Worm (Caenorhabditis elegans) whole organism, young adult: ENCODE measurements around the gene exos-7.

Experiments
- K11D2.4 ChIP-seq: fragments of 200-800 bp; sonication (Bioruptor generic); IDR thresholded peaks from 2 replicates; pipeline ENCODE4 v1.3.6; 2022; ENCODE audit warnings: missing genetic modification reagents, missing genetic modification characterization, missing compliant biosample characterization
- K12H6.12 ChIP-seq: fragments of 200-800 bp; sonication (Bioruptor generic); optimal IDR thresholded peaks from 2 replicates; lab custom pipeline; 2018; ENCODE audit warnings: mild to moderate bottlenecking, missing genetic modification characterization, missing compliant biosample characterization
- dpl-1 ChIP-seq: fragments of 150-350 bp; optimal IDR thresholded peaks from 2 replicates; lab custom pipeline; 2014; ENCODE audit warnings: missing biosample characterization, missing genetic modification reagents, missing genetic modification characterization
- egrh-3 ChIP-seq: fragments of 200-800 bp; sonication (Bioruptor generic); IDR thresholded peaks from 2 replicates; pipeline ENCODE4 v1.3.6; 2022; ENCODE audit warnings: missing genetic modification reagents, missing genetic modification characterization, missing compliant biosample characterization
- madf-10 ChIP-seq: sonication (generic microtip); optimal IDR thresholded peaks from 2 replicates; lab custom pipeline; 2016; ENCODE audit warnings: mild to moderate bottlenecking, missing genetic modification characterization, missing compliant biosample characterization
- madf-6 ChIP-seq: fragments of 200-800 bp; sonication (Bioruptor generic); IDR thresholded peaks from 2 replicates; pipeline ENCODE4 v1.3.6; 2022; ENCODE audit warnings: missing genetic modification reagents, missing genetic modification characterization, missing compliant biosample characterization
- mxl-1 ChIP-seq: sonication (generic microtip); optimal IDR thresholded peaks from 2 replicates; lab custom pipeline; 2016; ENCODE audit warnings: missing genetic modification characterization, missing compliant biosample characterization
- snpc-1.1 ChIP-seq: sonication (generic microtip); optimal IDR thresholded peaks from 2 replicates; lab custom pipeline; 2017; ENCODE audit warnings: missing genetic modification characterization, mild to moderate bottlenecking, missing compliant biosample characterization, antibody characterized with exemption, moderate library complexity, missing genotype, missing genetic modification reagents; ENCODE audit not compliant: insufficient read depth
- tlf-1 ChIP-seq: fragments of 200-800 bp; sonication (Bioruptor generic); optimal IDR thresholded peaks from 2 replicates; lab custom pipeline; 2018; ENCODE audit warnings: mild to moderate bottlenecking, missing genetic modification characterization, missing compliant biosample characterization
- unc-62 ChIP-seq: fragments of 150-350 bp; optimal IDR thresholded peaks from 2 replicates; lab custom pipeline; 2014; ENCODE audit warnings: missing biosample characterization, missing genetic modification reagents, missing genetic modification characterization
- ztf-22 ChIP-seq: fragments of 200-800 bp; sonication (Bioruptor generic); optimal IDR thresholded peaks from 2 replicates; lab custom pipeline; 2018; ENCODE audit warnings: mild to moderate bottlenecking, missing genetic modification characterization, moderate library complexity, missing compliant biosample characterization
- ztf-6 ChIP-seq: fragments of 200-800 bp; sonication (Bioruptor generic); IDR thresholded peaks from 2 replicates; pipeline ENCODE4 v1.3.6; 2022; ENCODE audit warnings: missing genetic modification reagents, missing genetic modification characterization, missing compliant biosample characterization

- TF ChIP-seq K11D2.4 (GFP tag; lab: Robert Waterston, UW): no peak
- no peak for TF ChIP-seq ztf-6 (GFP tag; lab: Robert Waterston, UW)
- no peak for TF ChIP-seq madf-6
- TF ChIP-seq egrh-3 (GFP tag; lab: Robert Waterston, UW): no peak
- TF ChIP-seq unc-62 (GFP tag; lab: Kevin White, UChicago): no peak
- TF ChIP-seq snpc-1.1 (tag; lab: Kevin White, UChicago): no peak
- no peak for TF ChIP-seq mxl-1 (tag; lab: Kevin White, UChicago)
- TF ChIP-seq tlf-1: no peak
- no peak for TF ChIP-seq K12H6.12 (tag; lab: Kevin White, UChicago)
- no peak for TF ChIP-seq ztf-22 (GFP tag; lab: Kevin White, UChicago)
- TF ChIP-seq madf-10 (tag; lab: Kevin White, UChicago): no peak
- no peak for TF ChIP-seq dpl-1
Observed at ce11 chrV:20830409-20830808, 8.3 kb upstream of the exos-7 start.
